Fruit fly (Drosophila melanogaster) whole organism, prepupa: ENCODE results near the gene AdamTS-B.

ENCODE experiments used
- Blimp-1 ChIP-seq: fragments of 200-800 bp; sonication (Bioruptor generic); optimal IDR thresholded peaks from 3 replicates; lab custom pipeline; 2017; ENCODE audit warnings: missing biosample characterization, missing genetic modification characterization, mild to moderate bottlenecking, moderate library complexity, missing genetic modification reagents
- CG10631 ChIP-seq: fragments of 200-800 bp; sonication (Bioruptor generic); optimal IDR thresholded peaks from 2 replicates; lab custom pipeline; 2016; ENCODE audit warnings: missing biosample characterization, missing genetic modification characterization
- CG10669 ChIP-seq: fragments of 200-800 bp; sonication (Bioruptor generic); optimal IDR thresholded peaks from 3 replicates; lab custom pipeline; 2018; ENCODE audit warnings: missing biosample characterization, mild to moderate bottlenecking, missing genetic modification characterization, moderate library complexity
- CG11294 ChIP-seq: fragments of 200-800 bp; sonication (Bioruptor generic); IDR thresholded peaks from 2 replicates; pipeline ENCODE4 v1.3.6; 2022; ENCODE audit warnings: missing biosample characterization, missing genetic modification characterization
- CG11762 ChIP-seq: fragments of 200-800 bp; sonication (Bioruptor generic); optimal IDR thresholded peaks from 3 replicates; lab custom pipeline; 2016; ENCODE audit warnings: missing biosample characterization, missing genetic modification characterization; ENCODE audit not compliant: insufficient read depth
- CG11902 ChIP-seq: fragments of 200-800 bp; sonication (Bioruptor generic); optimal IDR thresholded peaks from 3 replicates; lab custom pipeline; 2016; ENCODE audit warnings: missing biosample characterization, missing genetic modification characterization
- CG15336 ChIP-seq: fragments of 200-800 bp; sonication (Bioruptor generic); IDR thresholded peaks from 2 replicates; pipeline ENCODE4 v1.3.6; 2022; ENCODE audit warnings: missing biosample characterization, missing genetic modification characterization
- CG16779 ChIP-seq: fragments of 200-800 bp; sonication (Bioruptor generic); optimal IDR thresholded peaks from 3 replicates; lab custom pipeline; 2017; ENCODE audit warnings: missing biosample characterization, mild to moderate bottlenecking, missing genetic modification characterization
- CG3032 ChIP-seq: fragments of 200-800 bp; optimal IDR thresholded peaks from 2 replicates; lab custom pipeline; 2019; ENCODE audit warnings: missing biosample characterization, mild to moderate bottlenecking, missing genetic modification characterization, moderate library complexity
- CG31627 ChIP-seq: fragments of 200-800 bp; sonication (Bioruptor generic); optimal IDR thresholded peaks from 3 replicates; lab custom pipeline; 2016; ENCODE audit warnings: missing biosample characterization, missing genetic modification characterization
- CG32006 ChIP-seq: fragments of 200-800 bp; sonication (Bioruptor generic); optimal IDR thresholded peaks from 3 replicates; lab custom pipeline; 2017; ENCODE audit warnings: missing biosample characterization, mild to moderate bottlenecking, missing genetic modification characterization
- CG34406 ChIP-seq: fragments of 200-800 bp; sonication (Bioruptor generic); optimal IDR thresholded peaks from 3 replicates; lab custom pipeline; 2016; ENCODE audit warnings: missing biosample characterization, missing genetic modification characterization
- CG3919 ChIP-seq: fragments of 200-800 bp; sonication (Bioruptor generic); optimal IDR thresholded peaks from 3 replicates; lab custom pipeline; 2016; ENCODE audit warnings: missing biosample characterization, missing genetic modification characterization
- CG4318 ChIP-seq: fragments of 200-800 bp; sonication (Bioruptor generic); optimal IDR thresholded peaks from 3 replicates; lab custom pipeline; 2017; ENCODE audit warnings: missing biosample characterization, mild to moderate bottlenecking, missing genetic modification characterization
- CG6163 ChIP-seq: fragments of 200-800 bp; sonication (Bioruptor generic); IDR thresholded peaks from 3 replicates; pipeline ENCODE4 v1.3.6; 2022; ENCODE audit warnings: missing biosample characterization, missing genetic modification characterization
- CG6792 ChIP-seq: fragments of 200-800 bp; sonication (Bioruptor generic); optimal IDR thresholded peaks from 3 replicates; lab custom pipeline; 2016; ENCODE audit warnings: missing biosample characterization, missing genetic modification characterization
- CG6808 ChIP-seq: fragments of 200-800 bp; sonication (Bioruptor generic); optimal IDR thresholded peaks from 3 replicates; lab custom pipeline; 2017; ENCODE audit warnings: missing biosample characterization, missing genetic modification characterization, mild to moderate bottlenecking, moderate library complexity, missing genetic modification reagents
- CG6854 ChIP-seq: fragments of 200-800 bp; sonication (Bioruptor generic); optimal IDR thresholded peaks from 2 replicates; lab custom pipeline; 2017; ENCODE audit warnings: missing biosample characterization, mild to moderate bottlenecking, missing genetic modification characterization
- CG7368 ChIP-seq: fragments of 200-800 bp; sonication (Bioruptor generic); optimal IDR thresholded peaks from 3 replicates; lab custom pipeline; 2016; ENCODE audit warnings: missing biosample characterization, missing genetic modification characterization
- CG8119 ChIP-seq: fragments of 200-800 bp; sonication (Bioruptor generic); IDR thresholded peaks from 3 replicates; pipeline ENCODE4 v1.3.6; 2022; ENCODE audit warnings: missing biosample characterization, missing genetic modification characterization
- CG8319 ChIP-seq: fragments of 200-800 bp; sonication (Bioruptor generic); optimal IDR thresholded peaks from 3 replicates; lab custom pipeline; 2016; ENCODE audit warnings: missing biosample characterization, missing genetic modification characterization
- CG8632 ChIP-seq: fragments of 200-800 bp; sonication (Bioruptor generic); optimal IDR thresholded peaks from 3 replicates; lab custom pipeline; 2016; ENCODE audit warnings: missing biosample characterization, missing genetic modification characterization
- CG9139 ChIP-seq: fragments of 200-800 bp; sonication (Bioruptor generic); optimal IDR thresholded peaks from 3 replicates; lab custom pipeline; 2017; ENCODE audit warnings: missing biosample characterization, mild to moderate bottlenecking, missing genetic modification characterization
- Eip75B ChIP-seq: fragments of 200-800 bp; sonication (Bioruptor generic); optimal IDR thresholded peaks from 3 replicates; lab custom pipeline; 2016; ENCODE audit warnings: missing biosample characterization, missing genetic modification characterization
- Eip78C ChIP-seq: fragments of 200-800 bp; sonication (Bioruptor generic); peaks from one replicate; lab custom pipeline; 2016; ENCODE audit warnings: missing biosample characterization, missing genetic modification characterization
- Eip93F ChIP-seq: fragments of 200-800 bp; sonication (Bioruptor generic); optimal IDR thresholded peaks from 2 replicates; lab custom pipeline; 2016; ENCODE audit warnings: missing biosample characterization, mild to moderate bottlenecking, missing genetic modification characterization
- Gug ChIP-seq: fragments of 200-800 bp; sonication (Bioruptor generic); IDR thresholded peaks from 2 replicates; pipeline ENCODE4 v1.3.6; 2022; ENCODE audit warnings: missing biosample characterization, missing genetic modification characterization
- Hr38 ChIP-seq: sonication (Bioruptor generic); optimal IDR thresholded peaks from 2 replicates; lab custom pipeline; 2016; ENCODE audit warnings: missing biosample characterization, missing genetic modification characterization
- Hr4 ChIP-seq: fragments of 200-800 bp; sonication (Bioruptor generic); optimal IDR thresholded peaks from 3 replicates; lab custom pipeline; 2016; ENCODE audit warnings: missing biosample characterization, missing genetic modification characterization
- Lpt ChIP-seq: fragments of 200-800 bp; sonication (Bioruptor generic); optimal IDR thresholded peaks from 3 replicates; lab custom pipeline; 2016; ENCODE audit warnings: missing biosample characterization, missing genetic modification characterization
- Met ChIP-seq: fragments of 200-800 bp; sonication (Bioruptor generic); optimal IDR thresholded peaks from 3 replicates; lab custom pipeline; 2016; ENCODE audit warnings: missing biosample characterization, missing genetic modification characterization
- Smox ChIP-seq: fragments of 200-800 bp; sonication (Bioruptor generic); optimal IDR thresholded peaks from 3 replicates; lab custom pipeline; 2016; ENCODE audit warnings: missing biosample characterization, missing genetic modification characterization
- Sox102F ChIP-seq: fragments of 200-800 bp; sonication (Bioruptor generic); optimal IDR thresholded peaks from 2 replicates; lab custom pipeline; 2016; ENCODE audit warnings: missing biosample characterization, mild to moderate bottlenecking, missing genetic modification characterization
- Sox14 ChIP-seq: fragments of 200-800 bp; sonication (Bioruptor generic); optimal IDR thresholded peaks from 3 replicates; lab custom pipeline; 2016; ENCODE audit warnings: missing biosample characterization, missing genetic modification characterization
- achi ChIP-seq: fragments of 200-800 bp; sonication (Bioruptor generic); optimal IDR thresholded peaks from 3 replicates; lab custom pipeline; 2016; ENCODE audit warnings: missing biosample characterization, missing genetic modification characterization
- acj6 ChIP-seq: fragments of 200-800 bp; sonication (Bioruptor generic); optimal IDR thresholded peaks from 3 replicates; lab custom pipeline; 2016; ENCODE audit warnings: missing biosample characterization, missing genetic modification characterization
- cyc ChIP-seq: fragments of 200-800 bp; sonication (Bioruptor generic); optimal IDR thresholded peaks from 3 replicates; lab custom pipeline; 2016; ENCODE audit warnings: missing biosample characterization, missing genetic modification characterization
- dsx ChIP-seq: fragments of 200-800 bp; optimal IDR thresholded peaks from 3 replicates; lab custom pipeline; 2019; ENCODE audit warnings: missing biosample characterization, mild to moderate bottlenecking, missing genetic modification characterization, moderate library complexity; ENCODE audit not compliant: poor library complexity, severe bottlenecking
- eg ChIP-seq: fragments of 200-800 bp; sonication (Bioruptor generic); IDR thresholded peaks from 3 replicates; pipeline ENCODE4 v1.3.6; 2022; ENCODE audit warnings: missing biosample characterization, missing genetic modification characterization
- esn ChIP-seq: fragments of 200-800 bp; sonication (Bioruptor generic); optimal IDR thresholded peaks from 2 replicates; lab custom pipeline; 2016; ENCODE audit warnings: missing biosample characterization, mild to moderate bottlenecking, missing genetic modification characterization, moderate library complexity
- fd59A ChIP-seq: fragments of 200-800 bp; sonication (Bioruptor generic); optimal IDR thresholded peaks from 2 replicates; lab custom pipeline; 2017; ENCODE audit warnings: missing biosample characterization, mild to moderate bottlenecking, missing genetic modification characterization, missing genetic modification reagents
- fd85E ChIP-seq: fragments of 200-800 bp; sonication (Bioruptor generic); optimal IDR thresholded peaks from 3 replicates; lab custom pipeline; 2016; ENCODE audit warnings: missing biosample characterization, missing genetic modification characterization
- fkh ChIP-seq: fragments of 200-800 bp; sonication (Bioruptor generic); optimal IDR thresholded peaks from 3 replicates; lab custom pipeline; 2017; ENCODE audit warnings: missing biosample characterization, mild to moderate bottlenecking, missing genetic modification characterization, moderate library complexity
- lz ChIP-seq: fragments of 200-800 bp; sonication (Bioruptor generic); optimal IDR thresholded peaks from 3 replicates; lab custom pipeline; 2016; ENCODE audit warnings: missing biosample characterization, missing genetic modification characterization
- net ChIP-seq: fragments of 200-800 bp; sonication (Bioruptor generic); optimal IDR thresholded peaks from 3 replicates; lab custom pipeline; 2016; ENCODE audit warnings: missing biosample characterization, missing genetic modification characterization
- pdm3 ChIP-seq: fragments of 200-800 bp; sonication (Bioruptor generic); optimal IDR thresholded peaks from 3 replicates; lab custom pipeline; 2016; ENCODE audit warnings: missing biosample characterization, missing genetic modification characterization
- salr ChIP-seq, 2 experiments: fragments of 200-800 bp; sonication (Bioruptor generic); optimal IDR thresholded peaks; 3 replicates each; lab custom pipeline; 2016 to 2018; ENCODE audit warnings: missing biosample characterization in 2 of 2, missing genetic modification characterization in 2 of 2, mild to moderate bottlenecking in 1 of 2
- spab ChIP-seq: fragments of 200-800 bp; sonication (Bioruptor generic); optimal IDR thresholded peaks from 2 replicates; lab custom pipeline; 2017; ENCODE audit warnings: missing biosample characterization, mild to moderate bottlenecking, missing genetic modification characterization, missing genetic modification reagents
- svp ChIP-seq: fragments of 200-800 bp; sonication (Bioruptor generic); peaks from one replicate; lab custom pipeline; 2016; ENCODE audit warnings: missing biosample characterization, missing genetic modification characterization
- topi ChIP-seq: fragments of 200-800 bp; sonication (Bioruptor generic); optimal IDR thresholded peaks from 3 replicates; lab custom pipeline; 2016; ENCODE audit warnings: missing biosample characterization, missing genetic modification characterization
- vri ChIP-seq: fragments of 200-800 bp; sonication (Bioruptor generic); optimal IDR thresholded peaks from 3 replicates; lab custom pipeline; 2016; ENCODE audit warnings: missing biosample characterization, mild to moderate bottlenecking, missing genetic modification characterization

The AdamTS-B gene

dm6 chrX:5698087-5698727 lies at the start of gene AdamTS-B:
Gene AdamTS-B (plus strand): TSS chrX:5698557.
- TF ChIP-seq fkh (GFP tag; lab: Kevin White, UChicago) (no peak), fd85E (GFP tag; lab: Kevin White, UChicago) (no peak), CG8632 (peak; percentile 52), Lpt (GFP tag; lab: Kevin White, UChicago) (peak; percentile 57), CG32006 (peak; percentile 79), eg (GFP tag; lab: Robert Waterston, UW) (peak; percentile 69; the same call in 2 of the 3 replicates), CG6163 (GFP tag; lab: Robert Waterston, UW) (peak; percentile 78), Eip78C (GFP tag; lab: Kevin White, UChicago) (peak; percentile 22), esn (GFP tag; lab: Kevin White, UChicago) (peak; percentile 67), spab (peak; percentile 68), Eip75B (peak; percentile 76), lz (GFP tag; lab: Kevin White, UChicago) (peak; percentile 74), cyc (GFP tag; lab: Kevin White, UChicago) (peak; percentile 52), svp (GFP tag; lab: Kevin White, UChicago) (no peak), salr (GFP tag; optimal IDR thresholded peaks at IDR 0.05; lab: Kevin White, UChicago) (peak; percentile 17 to 51), CG11762 (GFP tag; lab: Kevin White, UChicago) (peak; percentile 45), CG31627 (GFP tag; lab: Kevin White, UChicago) (peak; percentile 55), Smox (GFP tag; lab: Kevin White, UChicago) (peak; percentile 70), Eip93F (GFP tag; lab: Kevin White, UChicago) (peak; percentile 44), CG10631 (GFP tag; lab: Kevin White, UChicago) (peak; percentile 57), pdm3 (GFP tag; lab: Kevin White, UChicago) (peak; percentile 62), CG7368 (GFP tag; lab: Kevin White, UChicago) (peak; percentile 57), acj6 (peak; percentile 62), CG11902 (GFP tag; lab: Kevin White, UChicago) (peak; percentile 29), CG4318 (peak; percentile 59), Gug (GFP tag; lab: Robert Waterston, UW) (peak; percentile 63; the same call in 1 of the 2 replicates), Hr4 (GFP tag; lab: Kevin White, UChicago) (peak; percentile 69), achi (peak; percentile 71), CG6808 (GFP tag; lab: Kevin White, UChicago) (peak; percentile 78), CG34406 (GFP tag; lab: Kevin White, UChicago) (peak; percentile 53), Sox14 (GFP tag; lab: Kevin White, UChicago) (peak; percentile 44), CG16779 (tag; lab: Kevin White, UChicago) (peak; percentile 73), CG6792 (peak; percentile 62), CG8119 (GFP tag; lab: Robert Waterston, UW) (peak; percentile 80), CG3919 (GFP tag; lab: Kevin White, UChicago) (peak; percentile 62), CG10669 (peak; percentile 73), CG11294 (GFP tag; lab: Robert Waterston, UW) (peak; percentile 60; the same call in 1 of the 2 replicates), CG3032 (peak; percentile 69), net (GFP tag; lab: Kevin White, UChicago) (peak; percentile 48), CG9139 (GFP tag; lab: Kevin White, UChicago) (peak; percentile 56), Sox102F (GFP tag; lab: Kevin White, UChicago) (peak; percentile 62), Hr38 (GFP tag; lab: Kevin White, UChicago) (no peak), fd59A (GFP tag; lab: Kevin White, UChicago) (peak; percentile 70), topi (GFP tag; lab: Kevin White, UChicago) (peak; percentile 66), vri (GFP tag; lab: Kevin White, UChicago) (peak; percentile 25), CG15336 (GFP tag; lab: Robert Waterston, UW) (peak; percentile 69), CG6854 (GFP tag; lab: Kevin White, UChicago) (peak; percentile 48), dsx (GFP tag; lab: Kevin White, UChicago) (peak; percentile 57), Met (GFP tag; lab: Kevin White, UChicago) (peak; percentile 77), CG8319 (peak; percentile 16), Blimp-1 (GFP tag; lab: Kevin White, UChicago) (peak; percentile 28)
